Worm (Caenorhabditis elegans) whole organism, L3 larva: Measurements from ENCODE around the gene dod-22.

Experiments used
- ama-1 ChIP-seq: fragments of 150-350 bp; optimal IDR thresholded peaks from 2 replicates; lab custom pipeline; 2018
- elt-2 ChIP-seq: sonication (generic microtip); optimal IDR thresholded peaks from 2 replicates; lab custom pipeline; 2016; ENCODE audit warnings: missing genetic modification reagents, mild to moderate bottlenecking, missing genetic modification characterization, missing compliant biosample characterization
- lin-15B ChIP-seq: fragments of 150-350 bp; optimal IDR thresholded peaks from 2 replicates; lab custom pipeline; 2014; ENCODE audit warnings: missing biosample characterization, missing genetic modification characterization
- lin-39 ChIP-seq: fragments of 150-350 bp; optimal IDR thresholded peaks from 2 replicates; lab custom pipeline; 2018; ENCODE audit warnings: missing biosample characterization, missing genetic modification reagents, missing genetic modification characterization
- nhr-11 ChIP-seq: fragments of 150-350 bp; optimal IDR thresholded peaks from 2 replicates; lab custom pipeline; 2014; ENCODE audit warnings: missing biosample characterization, missing genetic modification characterization
- nhr-237 ChIP-seq: fragments of 150-350 bp; optimal IDR thresholded peaks from 2 replicates; lab custom pipeline; 2014; ENCODE audit warnings: missing biosample characterization, missing genetic modification characterization
- nhr-28 ChIP-seq: fragments of 150-350 bp; optimal IDR thresholded peaks from 2 replicates; lab custom pipeline; 2014; ENCODE audit warnings: missing biosample characterization, missing genetic modification characterization
- nhr-43 ChIP-seq: sonication (generic microtip); optimal IDR thresholded peaks from 2 replicates; lab custom pipeline; 2016; ENCODE audit warnings: mild to moderate bottlenecking, missing genetic modification characterization, missing compliant biosample characterization; ENCODE audit not compliant: poor library complexity, severe bottlenecking
- nhr-76 ChIP-seq: fragments of 150-350 bp; sonication (generic microtip); optimal IDR thresholded peaks from 5 replicates; lab custom pipeline; 2014; ENCODE audit warnings: missing biosample characterization, missing genetic modification characterization
- skn-1 ChIP-seq: fragments of 150-350 bp; optimal IDR thresholded peaks from 2 replicates; lab custom pipeline; 2014; ENCODE audit warnings: missing biosample characterization, missing genetic modification characterization
- unc-39 ChIP-seq: sonication (generic microtip); optimal IDR thresholded peaks from 4 replicates; lab custom pipeline; 2017; ENCODE audit warnings: missing biosample characterization, missing genetic modification characterization
- ztf-11 ChIP-seq: fragments of 150-350 bp; optimal IDR thresholded peaks from 2 replicates; lab custom pipeline; 2014; ENCODE audit warnings: missing biosample characterization, missing genetic modification characterization

DNA sequence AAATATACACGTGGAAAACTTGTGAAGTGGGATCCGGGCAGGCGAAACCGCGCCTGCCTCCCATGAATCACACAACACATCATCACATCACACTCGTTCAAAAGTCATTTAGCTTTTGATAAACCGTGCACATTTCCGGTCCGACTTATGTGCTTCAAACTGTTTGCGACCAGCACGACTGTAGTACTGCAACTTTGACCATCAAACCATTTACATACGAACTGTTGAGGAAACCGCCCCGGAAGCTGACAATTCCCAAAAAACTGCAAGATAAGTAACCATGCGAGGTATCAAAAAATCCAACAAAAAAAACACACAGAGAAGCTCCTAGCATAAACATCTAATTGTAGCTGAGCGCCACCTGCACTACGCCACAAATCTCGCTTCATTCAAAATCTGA is 7.6 kb downstream of the dod-22 start:
- TF ChIP-seq lin-39 (tag; lab: Kevin White, UChicago) (no peak), nhr-11 (tag; lab: Kevin White, UChicago) (no peak), nhr-237 (tag; lab: Kevin White, UChicago) (no peak), unc-39 (no peak), nhr-28 (tag; lab: Kevin White, UChicago) (no peak), ama-1 (lab: Kevin White, UChicago) (no peak), ztf-11 (tag; lab: Kevin White, UChicago) (no peak), nhr-76 (tag; lab: Kevin White, UChicago) (no peak), elt-2 (no peak), lin-15B (tag; lab: Kevin White, UChicago) (no peak), skn-1 (no peak), nhr-43 (tag; lab: Kevin White, UChicago) (no peak)
